Worm (Caenorhabditis elegans): ENCODE results near the gene srx-66.

- TF ChIP-seq F13C5.2 (tag; optimal IDR thresholded peaks at IDR 0.05) (no peak), tbx-37 (GFP tag; conservative IDR thresholded peaks at IDR 0.05) (no peak), sea-1 (GFP tag; conservative IDR thresholded peaks at IDR 0.05) (no peak), B0310.2 (tag; optimal IDR thresholded peaks at IDR 0.05) (no peak), hmbx-1 (tag; optimal IDR thresholded peaks at IDR 0.05) (no peak), hmg-4 (GFP tag; optimal IDR thresholded peaks at IDR 0.05) (no peak)
Observed at ce11 chrV:3903424-3903823, 16.0 kb upstream of the srx-66 start.

Data from whole organism, early embryonic.